Worm (Caenorhabditis elegans) whole organism, late embryonic: ENCODE data around the gene ZK105.6.

Source experiments
- K02D7.2 ChIP-seq: sonication (generic microtip); optimal IDR thresholded peaks from 2 replicates; lab custom pipeline; 2017; ENCODE audit warnings: mild to moderate bottlenecking, missing genetic modification characterization, missing compliant biosample characterization
- K09A11.1 ChIP-seq: sonication (generic microtip); optimal IDR thresholded peaks from 2 replicates; lab custom pipeline; 2017; ENCODE audit warnings: antibody characterized with exemption, mild to moderate bottlenecking, missing genetic modification characterization, missing compliant biosample characterization; ENCODE audit not compliant: insufficient read depth
- T23F11.4 ChIP-seq: fragments of 200-800 bp; sonication (Bioruptor generic); optimal IDR thresholded peaks from 2 replicates; lab custom pipeline; 2018; ENCODE audit warnings: mild to moderate bottlenecking, missing genetic modification characterization, missing compliant biosample characterization
- Y22D7AL.16 ChIP-seq: sonication (generic microtip); optimal IDR thresholded peaks from 2 replicates; lab custom pipeline; 2016; ENCODE audit warnings: missing genetic modification characterization, missing compliant biosample characterization
- ahr-1 ChIP-seq: sonication (generic microtip); optimal IDR thresholded peaks from 2 replicates; lab custom pipeline; 2016; ENCODE audit warnings: missing genetic modification characterization, missing compliant biosample characterization
- ama-1 ChIP-seq: fragments of 150-350 bp; optimal IDR thresholded peaks from 2 replicates; lab custom pipeline; 2014
- ceh-14 ChIP-seq: sonication (generic microtip); optimal IDR thresholded peaks from 2 replicates; lab custom pipeline; 2016; ENCODE audit warnings: missing genotype, missing genetic modification characterization, missing compliant biosample characterization
- ceh-18 ChIP-seq: sonication (generic microtip); optimal IDR thresholded peaks from 2 replicates; lab custom pipeline; 2016; ENCODE audit warnings: missing genetic modification characterization, missing compliant biosample characterization
- ceh-19 ChIP-seq: fragments of 200-800 bp; sonication (Bioruptor generic); optimal IDR thresholded peaks from 2 replicates; lab custom pipeline; 2018; ENCODE audit warnings: mild to moderate bottlenecking, missing genetic modification characterization, missing compliant biosample characterization
- ceh-2 ChIP-seq: sonication (generic microtip); optimal IDR thresholded peaks from 2 replicates; lab custom pipeline; 2016; ENCODE audit warnings: missing genotype, missing genetic modification characterization, missing compliant biosample characterization
- ceh-24 ChIP-seq: sonication (generic microtip); optimal IDR thresholded peaks from 2 replicates; lab custom pipeline; 2016; ENCODE audit warnings: mild to moderate bottlenecking, missing genetic modification characterization, missing compliant biosample characterization
- ceh-31 ChIP-seq: sonication (generic microtip); optimal IDR thresholded peaks from 2 replicates; lab custom pipeline; 2016; ENCODE audit warnings: missing genetic modification characterization, missing compliant biosample characterization
- ceh-34 ChIP-seq: sonication (generic microtip); optimal IDR thresholded peaks from 2 replicates; lab custom pipeline; 2016; ENCODE audit warnings: mild to moderate bottlenecking, missing genetic modification characterization, missing compliant biosample characterization
- ceh-45 ChIP-seq: fragments of 200-800 bp; sonication (Bioruptor generic); IDR thresholded peaks from 2 replicates; pipeline ENCODE4 v1.3.6; 2022; ENCODE audit warnings: missing genetic modification reagents, missing genetic modification characterization, missing compliant biosample characterization
- ceh-48 ChIP-seq: sonication (generic microtip); optimal IDR thresholded peaks from 2 replicates; lab custom pipeline; 2016; ENCODE audit warnings: missing genetic modification characterization, inconsistent platforms, missing compliant biosample characterization
- ceh-6 ChIP-seq: fragments of 200-800 bp; sonication (Bioruptor generic); optimal IDR thresholded peaks from 2 replicates; lab custom pipeline; 2018; ENCODE audit warnings: mild to moderate bottlenecking, missing genetic modification characterization, missing compliant biosample characterization
- dmd-4 ChIP-seq: sonication (generic microtip); optimal IDR thresholded peaks from 2 replicates; lab custom pipeline; 2016; ENCODE audit warnings: borderline replicate concordance, missing genetic modification characterization, missing compliant biosample characterization
- elt-2 ChIP-seq: sonication (generic microtip); optimal IDR thresholded peaks from 2 replicates; lab custom pipeline; 2016; ENCODE audit warnings: missing genetic modification reagents, missing genetic modification characterization, missing compliant biosample characterization
- elt-4 ChIP-seq: sonication (generic microtip); optimal IDR thresholded peaks from 2 replicates; lab custom pipeline; 2016; ENCODE audit warnings: missing genetic modification characterization, missing compliant biosample characterization
- eyg-1 ChIP-seq: sonication (generic microtip); optimal IDR thresholded peaks from 2 replicates; lab custom pipeline; 2016; ENCODE audit warnings: missing genotype, missing genetic modification characterization, missing compliant biosample characterization
- fax-1 ChIP-seq: sonication (generic microtip); optimal IDR thresholded peaks from 2 replicates; lab custom pipeline; 2016; ENCODE audit warnings: missing genotype, missing genetic modification characterization, missing compliant biosample characterization
- fkh-10 ChIP-seq: fragments of 150-350 bp; optimal IDR thresholded peaks from 2 replicates; lab custom pipeline; 2014; ENCODE audit warnings: missing biosample characterization, missing genetic modification reagents, missing genetic modification characterization
- fkh-6 ChIP-seq: sonication (generic microtip); optimal IDR thresholded peaks from 2 replicates; lab custom pipeline; 2016; ENCODE audit warnings: missing genetic modification characterization, missing compliant biosample characterization
- gmeb-2 ChIP-seq: sonication (generic microtip); optimal IDR thresholded peaks from 2 replicates; lab custom pipeline; 2016; ENCODE audit warnings: missing genetic modification characterization, inconsistent platforms, missing compliant biosample characterization
- hlh-13 ChIP-seq: fragments of 200-800 bp; sonication (Bioruptor generic); optimal IDR thresholded peaks from 2 replicates; lab custom pipeline; 2018; ENCODE audit warnings: mild to moderate bottlenecking, missing genetic modification characterization, missing compliant biosample characterization
- hlh-15 ChIP-seq: sonication (generic microtip); optimal IDR thresholded peaks from 2 replicates; lab custom pipeline; 2016; ENCODE audit warnings: missing genetic modification characterization, missing compliant biosample characterization
- hlh-30 ChIP-seq: sonication (generic microtip); optimal IDR thresholded peaks from 2 replicates; lab custom pipeline; 2017; ENCODE audit warnings: antibody characterized with exemption, missing genetic modification characterization, missing compliant biosample characterization; ENCODE audit not compliant: insufficient read depth
- hlh-6 ChIP-seq: sonication (generic microtip); optimal IDR thresholded peaks from 2 replicates; lab custom pipeline; 2016; ENCODE audit warnings: missing genotype, missing genetic modification characterization, missing compliant biosample characterization
- hlh-8 ChIP-seq: sonication (generic microtip); optimal IDR thresholded peaks from 2 replicates; lab custom pipeline; 2016; ENCODE audit warnings: missing genotype, missing genetic modification characterization, missing compliant biosample characterization
- lim-6 ChIP-seq: sonication (generic microtip); optimal IDR thresholded peaks from 2 replicates; lab custom pipeline; 2016; ENCODE audit warnings: missing genetic modification characterization, missing compliant biosample characterization
- mec-3 ChIP-seq: sonication (generic microtip); optimal IDR thresholded peaks from 2 replicates; lab custom pipeline; 2016; ENCODE audit warnings: borderline replicate concordance, missing genetic modification characterization, missing compliant biosample characterization
- nfya-1 ChIP-seq: sonication (generic microtip); optimal IDR thresholded peaks from 2 replicates; lab custom pipeline; 2017; ENCODE audit warnings: missing genetic modification characterization, mild to moderate bottlenecking, missing compliant biosample characterization, antibody characterized with exemption, moderate library complexity
- nhr-11 ChIP-seq: fragments of 150-350 bp; optimal IDR thresholded peaks from 2 replicates; lab custom pipeline; 2014; ENCODE audit warnings: missing biosample characterization, missing genetic modification characterization
- npax-4 ChIP-seq: sonication (generic microtip); optimal IDR thresholded peaks from 2 replicates; lab custom pipeline; 2016; ENCODE audit warnings: missing genetic modification characterization, missing compliant biosample characterization
- pat-9 ChIP-seq: fragments of 200-800 bp; sonication (Bioruptor generic); optimal IDR thresholded peaks from 2 replicates; lab custom pipeline; 2018; ENCODE audit warnings: mild to moderate bottlenecking, missing genetic modification characterization, moderate library complexity, missing compliant biosample characterization
- pha-2 ChIP-seq: sonication (generic microtip); optimal IDR thresholded peaks from 2 replicates; lab custom pipeline; 2017; ENCODE audit warnings: mild to moderate bottlenecking, missing genetic modification characterization, missing compliant biosample characterization
- pha-4 ChIP-seq: fragments of 150-350 bp; optimal IDR thresholded peaks from 2 replicates; lab custom pipeline; 2018; ENCODE audit warnings: missing biosample characterization, missing genetic modification reagents, missing genetic modification characterization
- pqm-1 ChIP-seq: sonication (generic microtip); optimal IDR thresholded peaks from 2 replicates; lab custom pipeline; 2016; ENCODE audit warnings: missing genetic modification characterization, missing compliant biosample characterization
- ref-2 ChIP-seq: sonication (generic microtip); optimal IDR thresholded peaks from 2 replicates; lab custom pipeline; 2016; ENCODE audit warnings: missing genetic modification characterization, missing compliant biosample characterization
- rnt-1 ChIP-seq: sonication (generic microtip); optimal IDR thresholded peaks from 2 replicates; lab custom pipeline; 2016; ENCODE audit warnings: missing genetic modification characterization, missing compliant biosample characterization
- syd-9 ChIP-seq: sonication (generic microtip); optimal IDR thresholded peaks from 2 replicates; lab custom pipeline; 2016; ENCODE audit warnings: mild to moderate bottlenecking, missing genetic modification characterization, moderate library complexity, missing compliant biosample characterization
- tbx-2 ChIP-seq: sonication (generic microtip); optimal IDR thresholded peaks from 2 replicates; lab custom pipeline; 2016; ENCODE audit warnings: missing genetic modification characterization, missing compliant biosample characterization
- tbx-7 ChIP-seq: sonication (generic microtip); optimal IDR thresholded peaks from 2 replicates; lab custom pipeline; 2016; ENCODE audit warnings: missing genotype, missing genetic modification characterization, missing compliant biosample characterization
- unc-3 ChIP-seq, 2 experiments: fragments of 200-800 bp in 1 of 2; sonication (Bioruptor generic) in 1 of 2; sonication (generic microtip) in 1 of 2; conservative IDR thresholded peaks in 1 of 2; optimal IDR thresholded peaks in 1 of 2; 2 replicates each; pipeline versions ENCODE4 v1.3.6 to Lab custom; 2016 to 2022; ENCODE audit warnings: missing compliant biosample characterization in 2 of 2, missing genetic modification characterization in 2 of 2, missing genetic modification reagents in 1 of 2
- unc-42 ChIP-seq: sonication (generic microtip); optimal IDR thresholded peaks from 2 replicates; lab custom pipeline; 2016; ENCODE audit warnings: missing genotype, missing genetic modification characterization, missing compliant biosample characterization
- ztf-16 ChIP-seq: sonication (generic microtip); optimal IDR thresholded peaks from 2 replicates; lab custom pipeline; 2017; ENCODE audit warnings: missing genetic modification characterization, missing compliant biosample characterization

ZK105.6 gene

DNA sequence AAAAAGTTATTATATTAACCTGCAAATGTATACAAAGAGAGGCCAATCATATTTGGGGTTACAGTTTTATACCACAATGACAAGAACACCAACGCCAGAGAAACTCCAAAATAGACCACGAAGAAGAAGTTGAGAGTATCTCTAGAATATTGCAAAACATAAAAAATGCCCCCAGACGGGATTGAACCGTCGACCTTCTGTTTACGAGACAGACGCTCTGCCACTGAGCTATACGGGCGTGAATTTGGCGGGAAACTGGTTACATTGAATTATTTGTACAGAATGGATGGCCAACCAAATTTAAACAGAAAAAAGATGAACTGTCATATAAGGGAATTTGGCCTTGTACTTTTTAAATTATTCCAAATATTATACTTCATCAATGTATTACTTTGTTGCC, 6.6 kb upstream of the ZK105.6 start (continued):
- TF ChIP-seq mec-3 (tag; lab: Kevin White, UChicago) (no peak), pha-4 (tag; lab: Kevin White, UChicago) (no peak), K02D7.2 (tag; lab: Kevin White, UChicago) (peak; percentile 7), pha-2 (tag; lab: Kevin White, UChicago) (no peak), gmeb-2 (tag; lab: Kevin White, UChicago) (no peak), tbx-7 (no peak), K09A11.1 (tag; lab: Kevin White, UChicago) (no peak), hlh-13 (GFP tag; lab: Kevin White, UChicago) (no peak), fax-1 (tag; lab: Kevin White, UChicago) (no peak), hlh-15 (tag; lab: Kevin White, UChicago) (no peak), Y22D7AL.16 (no peak), dmd-4 (tag; lab: Kevin White, UChicago) (no peak), pqm-1 (tag; lab: Kevin White, UChicago) (no peak), ztf-16 (tag; lab: Kevin White, UChicago) (no peak), ama-1 (lab: Kevin White, UChicago) (no peak), eyg-1 (tag; lab: Kevin White, UChicago) (no peak), fkh-10 (GFP tag; lab: Kevin White, UChicago) (no peak), hlh-30 (no peak), nhr-11 (no peak), elt-4 (tag; lab: Kevin White, UChicago) (no peak), fkh-6 (no peak), ceh-2 (tag; lab: Kevin White, UChicago) (no peak)

DNA sequence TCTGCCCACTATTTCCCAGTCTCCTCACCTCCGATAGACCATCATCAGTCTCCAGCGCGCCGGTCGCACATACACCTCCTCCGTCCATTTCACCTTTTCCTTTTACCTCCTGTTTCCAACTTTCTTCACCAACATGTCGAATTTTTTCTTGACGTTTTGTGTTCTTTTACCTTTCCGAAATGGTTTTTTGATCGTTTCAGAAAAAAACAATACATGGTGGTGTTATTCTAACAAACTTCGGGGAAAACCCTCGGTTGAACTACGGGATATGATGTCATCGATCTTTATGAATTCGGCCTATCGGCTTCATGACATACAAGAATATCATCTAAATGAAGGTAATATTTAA, 4.8 kb upstream of the ZK105.6 start, which contains the start of gene Y97E10C.1:
Y97E10C.1 (plus strand) TSS at position 201 of the 349 bp plus-strand sequence.
- TF ChIP-seq hlh-8 (no peak), ceh-2 (tag; lab: Kevin White, UChicago) (no peak), ceh-19 (GFP tag; lab: Kevin White, UChicago) (no peak), eyg-1 (tag; lab: Kevin White, UChicago) (no peak), hlh-30 (no peak), gmeb-2 (tag; lab: Kevin White, UChicago) (no peak), pqm-1 (tag; lab: Kevin White, UChicago) (no peak)
- TF ChIP-seq, all 69 proteins: peak for 0

DNA sequence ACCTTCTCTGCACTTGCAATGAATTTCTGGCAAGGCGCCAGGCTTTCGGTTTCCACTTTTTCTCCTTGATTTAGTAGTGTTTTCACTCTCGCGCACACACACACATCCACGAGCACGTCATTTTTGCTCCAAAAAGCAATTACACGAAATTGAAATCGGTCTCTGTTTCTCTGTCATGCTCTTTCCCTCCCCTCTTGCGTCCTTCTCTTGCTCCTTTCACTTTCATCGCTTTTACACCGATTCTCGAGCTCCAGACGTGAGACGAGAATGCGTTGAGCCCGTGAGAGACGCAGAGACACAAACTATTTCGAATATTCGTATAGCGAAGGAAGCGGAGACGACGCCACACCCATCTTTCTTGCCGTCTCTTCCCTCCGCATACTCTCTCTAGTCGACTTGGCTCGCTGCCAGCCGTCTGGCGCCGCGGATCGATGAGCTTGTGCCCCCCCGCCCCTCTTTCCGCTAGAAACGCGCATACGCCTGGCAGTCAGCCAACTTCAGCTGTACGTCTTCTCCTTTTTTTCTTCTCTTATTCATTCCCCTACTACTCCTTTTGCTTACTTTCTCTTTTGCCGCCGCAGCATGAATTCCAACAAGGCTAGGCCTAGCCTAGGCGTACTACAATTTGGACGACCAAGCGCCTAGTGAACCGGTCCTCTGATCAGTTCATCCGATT, 4.3 kb upstream of the ZK105.6 start:
- TF ChIP-seq T23F11.4 (GFP tag; lab: Kevin White, UChicago) = peak; percentile 19
- no peak for TF ChIP-seq npax-4 (tag; lab: Kevin White, UChicago)
- TF ChIP-seq ceh-14 = peak; percentile 92
- no peak for TF ChIP-seq ztf-16 (tag; lab: Kevin White, UChicago)
- TF ChIP-seq fkh-6 = no peak
- TF ChIP-seq fkh-10 (GFP tag; lab: Kevin White, UChicago) = no peak
- peak; percentile 84 for TF ChIP-seq ceh-34 (tag; lab: Kevin White, UChicago)
- peak; percentile 63 for TF ChIP-seq ceh-48 (tag; lab: Kevin White, UChicago)
- TF ChIP-seq ceh-31 = peak; percentile 77
- TF ChIP-seq unc-42 (tag; lab: Kevin White, UChicago) = peak; percentile 95
- no peak for TF ChIP-seq ceh-6 (GFP tag; lab: Kevin White, UChicago)
- TF ChIP-seq ref-2 = peak; percentile 11
- peak; percentile 0 for TF ChIP-seq ceh-2 (tag; lab: Kevin White, UChicago)
- TF ChIP-seq ahr-1 (tag; lab: Kevin White, UChicago) = no peak
- peak; percentile 31 for TF ChIP-seq hlh-8
- peak; percentile 87 for TF ChIP-seq lim-6
- no peak for TF ChIP-seq Y22D7AL.16
- peak; percentile 53 for TF ChIP-seq rnt-1
- peak; percentile 29 for TF ChIP-seq hlh-13 (GFP tag; lab: Kevin White, UChicago)
- no peak for TF ChIP-seq elt-2 (tag; lab: Kevin White, UChicago)
- TF ChIP-seq ceh-19 (GFP tag; lab: Kevin White, UChicago) = peak; percentile 47
- TF ChIP-seq unc-3 (GFP tag; conservative IDR thresholded peaks at IDR 0.05; lab: Robert Waterston, UW) = no peak
- TF ChIP-seq unc-3 (tag; optimal IDR thresholded peaks at IDR 0.05; lab: Kevin White, UChicago) = peak; percentile 51
- peak; percentile 82 for TF ChIP-seq nfya-1 (tag; lab: Kevin White, UChicago)
- TF ChIP-seq ceh-18 (tag; lab: Kevin White, UChicago) = peak; percentile 97
- TF ChIP-seq pat-9 = no peak
- TF ChIP-seq ceh-24 (tag; lab: Kevin White, UChicago) = no peak
- TF ChIP-seq syd-9 (tag; lab: Kevin White, UChicago) = peak; percentile 58
- peak; percentile 17 for TF ChIP-seq dmd-4 (tag; lab: Kevin White, UChicago)
- no peak for TF ChIP-seq ceh-45 (GFP tag; lab: Robert Waterston, UW)
- TF ChIP-seq hlh-6 (tag; lab: Kevin White, UChicago) = no peak
- TF ChIP-seq tbx-2 (tag; lab: Kevin White, UChicago) = peak; percentile 57
